Worm (Caenorhabditis elegans): ENCODE data around the gene C29E4.17.

The C29E4.17 gene

ce11 chrIII:7891573-7892306 is 30.6 kb upstream of the C29E4.17 start, which contains the start of the genes ZK688.5 and fahd-1 (continued):
- peak; percentile 60 for TF ChIP-seq C16A3.4 (tag; optimal IDR thresholded peaks at IDR 0.05)
- TF ChIP-seq lsy-2 (tag; optimal IDR thresholded peaks at IDR 0.05) = peak; percentile 62 to 77
- peak; percentile 5 to 80 (median 47) for TF ChIP-seq ceh-82 (tag; optimal IDR thresholded peaks at IDR 0.05)
- peak; percentile 62 for TF ChIP-seq tbx-2 (tag; optimal IDR thresholded peaks at IDR 0.05)

- TF ChIP-seq C04F5.9 (tag; optimal IDR thresholded peaks at IDR 0.05) = no peak
- TF ChIP-seq grh-1 (GFP tag; IDR thresholded peaks at IDR 0.05) = no peak
- TF ChIP-seq tbx-2 (tag; optimal IDR thresholded peaks at IDR 0.05) = no peak
- no peak for TF ChIP-seq nhr-77 (tag; optimal IDR thresholded peaks at IDR 0.05)
- TF ChIP-seq zip-4 (GFP tag; optimal IDR thresholded peaks at IDR 0.05) = no peak
- no peak for TF ChIP-seq unc-86 (tag; optimal IDR thresholded peaks at IDR 0.05)
- no peak for TF ChIP-seq snpc-4 (tag; optimal IDR thresholded peaks at IDR 0.05)
- no peak for TF ChIP-seq fos-1 (tag; optimal IDR thresholded peaks at IDR 0.05)
- no peak for TF ChIP-seq nhr-76 (tag; optimal IDR thresholded peaks at IDR 0.05)
- TF ChIP-seq lin-14 (GFP tag; optimal IDR thresholded peaks at IDR 0.05) = no peak
Observed at ce11 chrIII:7892333-7892732, 30.0 kb upstream of the C29E4.17 start.

- TF ChIP-seq efl-1 (optimal IDR thresholded peaks at IDR 0.05) (no peak), efl-1 (GFP tag; optimal IDR thresholded peaks at IDR 0.05 in 1 of 2) (peak in 1 of 2 experiments; percentile 54), pax-3 (tag; optimal IDR thresholded peaks at IDR 0.05) (no peak), fkh-8 (tag; optimal IDR thresholded peaks at IDR 0.05) (peak; percentile 27)
Observed at ce11 chrIII:7893224-7893623, 29.1 kb upstream of the C29E4.17 start.

ce11 chrIII:7894724-7895123 is 27.6 kb upstream of the C29E4.17 start, which contains the start of gene ZK688.4:
Gene ZK688.4, plus strand, starts transcription at chrIII:7895024.
- no peak for TF ChIP-seq unc-98 (GFP tag; IDR thresholded peaks at IDR 0.05)
- TF ChIP-seq ztf-11 (tag; optimal IDR thresholded peaks at IDR 0.05) = no peak
- no peak for TF ChIP-seq ceh-8 (GFP tag; optimal IDR thresholded peaks at IDR 0.05)
- no peak for TF ChIP-seq pag-3 (tag; optimal IDR thresholded peaks at IDR 0.05; ENCODE audit: borderline replicate concordance, insufficient read depth)
- TF ChIP-seq swsn-7 (tag; optimal IDR thresholded peaks at IDR 0.05) = no peak
- TF ChIP-seq aly-2 (tag; optimal IDR thresholded peaks at IDR 0.05) = no peak
- no peak for TF ChIP-seq snu-23 (GFP tag; optimal IDR thresholded peaks at IDR 0.05)

ce11 chrIII:7896925-7897324 is 25.4 kb upstream of the C29E4.17 start, which contains the start of gene ZK688.10:
Gene ZK688.10, minus strand, starts transcription at chrIII:7897025.
- TF ChIP-seq sptf-1 (tag; optimal IDR thresholded peaks at IDR 0.05) (no peak), unc-30 (tag; optimal IDR thresholded peaks at IDR 0.05) (no peak)

- TF ChIP-seq snu-23 (GFP tag; optimal IDR thresholded peaks at IDR 0.05) (peak; percentile 58), blmp-1 (tag; optimal IDR thresholded peaks at IDR 0.05) (peak; percentile 55), lir-3 (tag; optimal IDR thresholded peaks at IDR 0.05; ENCODE audit: poor library complexity) (no peak), lin-35 (GFP tag; optimal IDR thresholded peaks at IDR 0.05) (peak in 1 of 2 experiments; percentile 49), ces-1 (GFP tag; optimal IDR thresholded peaks at IDR 0.05) (no peak), fkh-8 (tag; optimal IDR thresholded peaks at IDR 0.05) (no peak), pax-3 (tag; optimal IDR thresholded peaks at IDR 0.05) (no peak), hlh-4 (tag; optimal IDR thresholded peaks at IDR 0.05) (no peak), ztf-4 (tag; optimal IDR thresholded peaks at IDR 0.05) (no peak), unc-86 (tag; optimal IDR thresholded peaks at IDR 0.05) (no peak), nhr-84 (tag; optimal IDR thresholded peaks at IDR 0.05) (no peak), mab-9 (GFP tag; IDR thresholded peaks at IDR 0.05) (no peak), sox-4 (tag; optimal IDR thresholded peaks at IDR 0.05) (no peak), skn-1 (tag; optimal IDR thresholded peaks at IDR 0.05) (no peak), ets-5 (GFP tag; IDR thresholded peaks at IDR 0.05) (no peak), unc-30 (tag; optimal IDR thresholded peaks at IDR 0.05) (no peak), nhr-77 (tag; optimal IDR thresholded peaks at IDR 0.05) (no peak), nhr-76 (tag; optimal IDR thresholded peaks at IDR 0.05) (no peak), nhr-237 (tag; optimal IDR thresholded peaks at IDR 0.05) (peak; percentile 1), mep-1 (tag; optimal IDR thresholded peaks at IDR 0.05) (no peak), elt-2 (tag; optimal IDR thresholded peaks at IDR 0.05) (no peak), unc-98 (GFP tag; IDR thresholded peaks at IDR 0.05) (no peak), egl-27 (tag; optimal IDR thresholded peaks at IDR 0.05) (no peak), lin-15B (tag; optimal IDR thresholded peaks at IDR 0.05) (no peak)
Observed at ce11 chrIII:7897733-7898132, 24.6 kb upstream of the C29E4.17 start.

Data from whole organism, L1 larva.